Worm (Caenorhabditis elegans) whole organism, young adult: Measurements from ENCODE around the gene ZK643.6.

Experiments used
- B0019.2 ChIP-seq: fragments of 200-800 bp; sonication (Bioruptor generic); conservative IDR thresholded peaks from 2 replicates; pipeline ENCODE4 v1.3.6; 2022; ENCODE audit warnings: missing genetic modification reagents, missing genetic modification characterization, missing compliant biosample characterization
- D2030.7 ChIP-seq: fragments of 200-800 bp; sonication (Bioruptor generic); IDR thresholded peaks from 2 replicates; pipeline ENCODE4 v1.3.6; 2022; ENCODE audit warnings: missing genetic modification reagents, missing genetic modification characterization, missing compliant biosample characterization
- F22D6.2 ChIP-seq: sonication (generic microtip); optimal IDR thresholded peaks from 2 replicates; lab custom pipeline; 2016; ENCODE audit warnings: mild to moderate bottlenecking, missing genetic modification characterization, missing compliant biosample characterization
- F52B5.7 ChIP-seq: sonication (generic microtip); optimal IDR thresholded peaks from 2 replicates; lab custom pipeline; 2016; ENCODE audit warnings: mild to moderate bottlenecking, missing genetic modification characterization, missing compliant biosample characterization
- F55B11.4 ChIP-seq: sonication (generic microtip); optimal IDR thresholded peaks from 2 replicates; lab custom pipeline; 2016; ENCODE audit warnings: missing compliant biosample characterization, missing genetic modification characterization, borderline replicate concordance; ENCODE audit not compliant: insufficient read depth
- F57C9.4 ChIP-seq: sonication (generic microtip); optimal IDR thresholded peaks from 2 replicates; lab custom pipeline; 2017; ENCODE audit warnings: mild to moderate bottlenecking, missing genetic modification characterization, missing compliant biosample characterization
- T07F8.4 ChIP-seq: sonication (generic microtip); optimal IDR thresholded peaks from 2 replicates; lab custom pipeline; 2016; ENCODE audit warnings: mild to moderate bottlenecking, missing genetic modification characterization, moderate library complexity, missing compliant biosample characterization
- Y53G8AR.9 ChIP-seq: fragments of 200-800 bp; sonication (Bioruptor generic); conservative IDR thresholded peaks from 2 replicates; pipeline ENCODE4 v1.3.6; 2022; ENCODE audit warnings: missing genetic modification reagents, missing genetic modification characterization, missing compliant biosample characterization
- Y95B8A.8 ChIP-seq: fragments of 200-800 bp; sonication (Bioruptor generic); IDR thresholded peaks from 2 replicates; pipeline ENCODE4 v1.3.6; 2022; ENCODE audit warnings: missing genetic modification reagents, missing genetic modification characterization, missing compliant biosample characterization
- akir-1 ChIP-seq: fragments of 200-800 bp; sonication (Bioruptor generic); optimal IDR thresholded peaks from 2 replicates; lab custom pipeline; 2018; ENCODE audit warnings: mild to moderate bottlenecking, missing genetic modification characterization, moderate library complexity, missing compliant biosample characterization
- aptf-2 ChIP-seq: fragments of 200-800 bp; sonication (Bioruptor generic); conservative IDR thresholded peaks from 2 replicates; pipeline ENCODE4 v1.3.6; 2022; ENCODE audit warnings: missing genetic modification reagents, missing genetic modification characterization, missing compliant biosample characterization
- atf-7 ChIP-seq: sonication (generic microtip); optimal IDR thresholded peaks from 2 replicates; lab custom pipeline; 2017; ENCODE audit warnings: mild to moderate bottlenecking, missing genetic modification characterization, missing compliant biosample characterization
- attf-3 ChIP-seq: fragments of 200-800 bp; sonication (Bioruptor generic); conservative IDR thresholded peaks from 2 replicates; pipeline ENCODE4 v1.3.6; 2022; ENCODE audit warnings: missing genetic modification reagents, missing genetic modification characterization, missing compliant biosample characterization
- attf-5 ChIP-seq: fragments of 200-800 bp; sonication (Bioruptor generic); optimal IDR thresholded peaks from 2 replicates; lab custom pipeline; 2018; ENCODE audit warnings: mild to moderate bottlenecking, missing genetic modification characterization, missing compliant biosample characterization
- bed-1 ChIP-seq: fragments of 200-800 bp; sonication (Bioruptor generic); IDR thresholded peaks from 2 replicates; pipeline ENCODE4 v1.3.6; 2022; ENCODE audit warnings: missing genetic modification reagents, missing genetic modification characterization, missing compliant biosample characterization
- ccch-3 ChIP-seq: fragments of 200-800 bp; sonication (Bioruptor generic); optimal IDR thresholded peaks from 2 replicates; lab custom pipeline; 2018; ENCODE audit warnings: mild to moderate bottlenecking, missing genetic modification characterization, missing compliant biosample characterization
- cebp-1 ChIP-seq, 2 experiments: fragments of 200-800 bp in 1 of 2; sonication (Bioruptor generic) in 1 of 2; sonication (generic microtip) in 1 of 2; IDR thresholded peaks in 1 of 2; optimal IDR thresholded peaks in 1 of 2; 2 replicates each; pipeline versions ENCODE4 v1.3.6 to Lab custom; 2017 to 2022; ENCODE audit warnings: missing compliant biosample characterization in 2 of 2, missing genetic modification characterization in 2 of 2, mild to moderate bottlenecking in 1 of 2, missing genetic modification reagents in 1 of 2, moderate library complexity in 1 of 2
- ceh-27 ChIP-seq: fragments of 200-800 bp; sonication (Bioruptor generic); optimal IDR thresholded peaks from 2 replicates; lab custom pipeline; 2018; ENCODE audit warnings: mild to moderate bottlenecking, missing genetic modification characterization, moderate library complexity, missing compliant biosample characterization
- ceh-40 ChIP-seq: fragments of 200-800 bp; sonication (Bioruptor generic); IDR thresholded peaks from 2 replicates; pipeline ENCODE4 v1.3.6; 2022; ENCODE audit warnings: missing genetic modification characterization, missing compliant biosample characterization
- ceh-79 ChIP-seq: sonication (generic microtip); optimal IDR thresholded peaks from 2 replicates; lab custom pipeline; 2017; ENCODE audit warnings: mild to moderate bottlenecking, missing genetic modification characterization, missing compliant biosample characterization
- die-1 ChIP-seq: sonication (generic microtip); optimal IDR thresholded peaks from 2 replicates; lab custom pipeline; 2016; ENCODE audit warnings: missing genotype, mild to moderate bottlenecking, missing genetic modification characterization, missing compliant biosample characterization
- dpl-1 ChIP-seq: fragments of 150-350 bp; optimal IDR thresholded peaks from 2 replicates; lab custom pipeline; 2014; ENCODE audit warnings: missing biosample characterization, missing genetic modification reagents, missing genetic modification characterization
- hmg-1.2 ChIP-seq: fragments of 200-800 bp; sonication (Bioruptor generic); IDR thresholded peaks from 2 replicates; pipeline ENCODE4 v1.3.6; 2022; ENCODE audit warnings: missing genetic modification reagents, missing genetic modification characterization, missing compliant biosample characterization
- hsf-1 ChIP-seq: fragments of 200-800 bp; sonication (Bioruptor generic); IDR thresholded peaks from 2 replicates; pipeline ENCODE4 v1.3.6; 2022; ENCODE audit warnings: missing genetic modification reagents, missing genetic modification characterization, missing compliant biosample characterization
- lin-35 ChIP-seq, 3 experiments: fragments of 150-350 bp in 2 of 3; sonication (generic microtip) in 1 of 3; optimal IDR thresholded peaks; 2 replicates each; lab custom pipeline; 2014 to 2018; ENCODE audit warnings: missing biosample characterization in 3 of 3, missing genetic modification characterization in 3 of 3, missing genetic modification reagents in 3 of 3
- madf-10 ChIP-seq: sonication (generic microtip); optimal IDR thresholded peaks from 2 replicates; lab custom pipeline; 2016; ENCODE audit warnings: mild to moderate bottlenecking, missing genetic modification characterization, missing compliant biosample characterization
- madf-3 ChIP-seq: fragments of 200-800 bp; sonication (Bioruptor generic); IDR thresholded peaks from 2 replicates; pipeline ENCODE4 v1.3.6; 2022; ENCODE audit warnings: missing genetic modification reagents, missing genetic modification characterization, missing compliant biosample characterization
- madf-6 ChIP-seq: fragments of 200-800 bp; sonication (Bioruptor generic); IDR thresholded peaks from 2 replicates; pipeline ENCODE4 v1.3.6; 2022; ENCODE audit warnings: missing genetic modification reagents, missing genetic modification characterization, missing compliant biosample characterization
- madf-8 ChIP-seq: fragments of 200-800 bp; sonication (Bioruptor generic); conservative IDR thresholded peaks from 2 replicates; pipeline ENCODE4 v1.3.6; 2022; ENCODE audit warnings: missing genetic modification reagents, missing genetic modification characterization, missing compliant biosample characterization
- mcd-1 ChIP-seq: fragments of 200-800 bp; sonication (Bioruptor generic); IDR thresholded peaks from 2 replicates; pipeline ENCODE4 v1.3.6; 2022; ENCODE audit warnings: missing genetic modification reagents, missing genetic modification characterization, missing compliant biosample characterization
- mxl-1 ChIP-seq: sonication (generic microtip); optimal IDR thresholded peaks from 2 replicates; lab custom pipeline; 2016; ENCODE audit warnings: missing genetic modification characterization, missing compliant biosample characterization
- nfyb-1 ChIP-seq: fragments of 200-800 bp; sonication (Bioruptor generic); IDR thresholded peaks from 2 replicates; pipeline ENCODE4 v1.3.6; 2022; ENCODE audit warnings: missing genetic modification reagents, missing genetic modification characterization, missing compliant biosample characterization
- nhr-120 ChIP-seq: fragments of 200-800 bp; sonication (Bioruptor generic); IDR thresholded peaks from 2 replicates; pipeline ENCODE4 v1.3.6; 2022; ENCODE audit warnings: missing genetic modification characterization, missing compliant biosample characterization
- pha-4 ChIP-seq: fragments of 150-350 bp; sonication (generic microtip); optimal IDR thresholded peaks from 2 replicates; lab custom pipeline; 2014; ENCODE audit warnings: missing biosample characterization, missing genetic modification reagents, missing genetic modification characterization
- rcor-1 ChIP-seq: fragments of 200-800 bp; sonication (Bioruptor generic); IDR thresholded peaks from 2 replicates; pipeline ENCODE4 v1.3.6; 2022; ENCODE audit warnings: missing genetic modification reagents, missing genetic modification characterization, missing compliant biosample characterization
- snpc-1.3 ChIP-seq: sonication (generic microtip); optimal IDR thresholded peaks from 2 replicates; lab custom pipeline; 2017; ENCODE audit warnings: missing genetic modification characterization, mild to moderate bottlenecking, missing compliant biosample characterization, antibody characterized with exemption, moderate library complexity, missing genotype, missing genetic modification reagents; ENCODE audit not compliant: insufficient read depth
- somi-1 ChIP-seq: fragments of 200-800 bp; sonication (Bioruptor generic); optimal IDR thresholded peaks from 2 replicates; lab custom pipeline; 2018; ENCODE audit warnings: mild to moderate bottlenecking, missing genetic modification characterization, missing compliant biosample characterization
- unc-130 ChIP-seq: sonication (generic microtip); optimal IDR thresholded peaks from 2 replicates; lab custom pipeline; 2016; ENCODE audit warnings: missing genetic modification reagents, missing genetic modification characterization, missing compliant biosample characterization
- unc-62 ChIP-seq: fragments of 150-350 bp; optimal IDR thresholded peaks from 2 replicates; lab custom pipeline; 2014; ENCODE audit warnings: missing biosample characterization, missing genetic modification reagents, missing genetic modification characterization
- zfh-2 ChIP-seq: fragments of 200-800 bp; sonication (Bioruptor generic); conservative IDR thresholded peaks from 2 replicates; pipeline ENCODE4 v1.3.6; 2022; ENCODE audit warnings: missing genetic modification reagents, missing genetic modification characterization, missing compliant biosample characterization
- ztf-18 ChIP-seq: sonication (generic microtip); optimal IDR thresholded peaks from 2 replicates; lab custom pipeline; 2016; ENCODE audit warnings: missing genotype, mild to moderate bottlenecking, missing genetic modification characterization, missing compliant biosample characterization
- ztf-6 ChIP-seq: fragments of 200-800 bp; sonication (Bioruptor generic); IDR thresholded peaks from 2 replicates; pipeline ENCODE4 v1.3.6; 2022; ENCODE audit warnings: missing genetic modification reagents, missing genetic modification characterization, missing compliant biosample characterization

ZK643.6 gene

DNA sequence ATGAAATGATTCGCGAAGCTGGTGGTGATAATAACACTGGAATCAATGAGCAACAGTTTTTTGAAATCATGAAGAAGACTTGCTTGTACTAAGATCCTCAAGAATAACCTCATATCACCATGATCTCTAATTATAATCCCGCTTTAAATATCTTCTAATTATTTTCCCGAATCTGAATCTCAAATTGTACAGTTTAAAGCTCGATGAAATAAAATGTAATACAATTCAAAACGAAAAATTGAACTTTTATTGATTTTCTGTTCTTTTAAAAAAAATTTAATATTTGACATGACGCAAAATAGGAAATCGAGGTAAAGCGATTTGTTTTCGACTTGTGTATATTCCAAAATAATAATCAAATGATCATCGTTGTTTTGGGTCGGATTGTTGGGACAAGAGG lies 14.3 kb upstream of the ZK643.6 start (continued):
- TF ChIP-seq atf-7 (tag; lab: Kevin White, UChicago) (peak; percentile 27), die-1 (peak; percentile 17), hmg-1.2 (no peak), zfh-2 (no peak), hsf-1 (GFP tag; lab: Robert Waterston, UW) (peak; percentile 47; the same call in 1 of the 2 replicates), lin-35 (GFP tag; optimal IDR thresholded peaks at IDR 0.05; lab: Kevin White, UChicago) (peak in 1 of 3 experiments; percentile 19), madf-3 (GFP tag; lab: Robert Waterston, UW) (peak; percentile 81; the same call in 1 of the 2 replicates), Y53G8AR.9 (peak; percentile 38; the same call in 1 of the 2 replicates), unc-130 (GFP tag; lab: Kevin White, UChicago) (no peak), F22D6.2 (tag; lab: Kevin White, UChicago) (peak; percentile 7), D2030.7 (GFP tag; lab: Robert Waterston, UW) (peak; percentile 31; the same call in 1 of the 2 replicates), ccch-3 (GFP tag; lab: Kevin White, UChicago) (no peak), somi-1 (GFP tag; lab: Kevin White, UChicago) (peak; percentile 38)
- TF ChIP-seq, all 124 proteins: peak for 31

- TF ChIP-seq rcor-1 (no peak), madf-8 (GFP tag; lab: Robert Waterston, UW) (no peak), attf-3 (GFP tag; lab: Robert Waterston, UW) (no peak), unc-62 (no peak), hsf-1 (GFP tag; lab: Robert Waterston, UW) (no peak), nhr-120 (no peak), nfyb-1 (GFP tag; lab: Robert Waterston, UW) (no peak), atf-7 (tag; lab: Kevin White, UChicago) (no peak), T07F8.4 (tag; lab: Kevin White, UChicago) (no peak), Y95B8A.8 (GFP tag; lab: Robert Waterston, UW) (no peak), F52B5.7 (no peak), aptf-2 (GFP tag; lab: Robert Waterston, UW) (no peak)
Measured at ce11 chrIII:8973826-8974225, 13.3 kb upstream of the ZK643.6 start, which contains the start of gene R08D7.5. Gene R08D7.5, plus strand, starts transcription at chrIII:8974126.

DNA sequence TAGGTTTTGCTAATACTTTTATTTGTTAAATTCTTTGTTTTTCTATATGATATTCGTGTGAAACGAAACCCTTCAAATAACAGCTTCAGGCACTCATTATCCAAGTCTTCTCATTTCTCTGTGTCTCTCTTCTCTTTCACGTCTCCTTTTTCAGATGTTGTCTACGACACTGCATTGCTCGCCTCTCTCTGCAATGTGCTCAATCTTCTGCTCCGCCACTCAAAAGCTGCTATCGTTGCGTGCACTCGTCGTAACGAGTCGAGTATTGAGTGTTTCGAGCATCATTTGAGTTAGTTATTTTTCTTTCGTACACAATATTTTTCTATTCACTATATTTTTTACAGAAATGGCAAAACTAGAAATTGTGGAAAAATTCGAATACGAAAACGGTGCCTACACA lies 12.6 kb upstream of the ZK643.6 start:
- TF ChIP-seq ceh-27 (GFP tag; lab: Kevin White, UChicago) = peak; percentile 55
- TF ChIP-seq mcd-1 (GFP tag; lab: Robert Waterston, UW) = no peak

DNA sequence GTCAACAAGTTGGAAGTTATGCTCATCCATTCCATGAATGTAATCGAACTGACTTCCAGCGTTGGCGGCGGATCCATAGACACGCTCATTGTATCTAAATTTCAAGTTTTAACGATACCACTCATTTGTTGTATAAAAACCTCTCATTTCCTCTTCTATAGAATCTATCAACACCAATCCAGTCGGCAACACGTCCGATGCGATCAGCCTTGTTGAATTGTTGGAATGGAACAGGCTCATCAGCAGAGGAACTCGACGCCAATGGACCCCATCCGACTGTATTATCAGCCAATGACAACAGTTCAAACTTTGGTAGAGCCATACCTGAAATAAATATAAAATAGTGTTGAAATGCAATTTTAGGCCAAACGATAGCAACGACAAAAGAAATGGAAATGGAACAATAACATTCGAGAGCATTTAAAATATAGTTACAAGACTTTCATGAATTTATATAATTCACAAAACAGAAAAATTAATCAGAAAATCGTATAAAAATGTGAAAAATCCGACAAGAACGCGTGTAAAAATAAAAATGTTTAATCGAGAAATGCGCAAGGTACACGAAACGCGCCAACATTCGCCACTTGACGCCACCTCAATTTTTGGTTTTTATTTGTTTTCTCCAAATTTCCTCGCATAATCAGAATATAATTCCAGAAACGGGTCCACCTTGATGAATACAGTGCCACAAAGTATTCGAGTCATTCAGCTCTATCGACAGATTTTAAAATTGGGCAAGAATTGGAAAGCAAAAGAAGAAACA lies 10.9 kb upstream of the ZK643.6 start, which contains the start of the genes eif-3.D and R08D7.4:
Gene eif-3.D (minus strand): TSS at position 324 of the 766 bp plus-strand sequence.
Gene R08D7.4 (plus strand): TSS at position 638 of the 766 bp plus-strand sequence.
- TF ChIP-seq hsf-1 (GFP tag; lab: Robert Waterston, UW) (no peak), dpl-1 (GFP tag; lab: Kevin White, UChicago) (peak; percentile 33), Y95B8A.8 (GFP tag; lab: Robert Waterston, UW) (0 out of 2 replicates have a peak, but pooled peaks have one; percentile 15), attf-5 (GFP tag; lab: Kevin White, UChicago) (peak; percentile 49), madf-10 (tag; lab: Kevin White, UChicago) (no peak), bed-1 (GFP tag; lab: Robert Waterston, UW) (no peak), cebp-1 (GFP tag; IDR thresholded peaks at IDR 0.05; lab: Robert Waterston, UW) (no peak), cebp-1 (tag; optimal IDR thresholded peaks at IDR 0.05; lab: Kevin White, UChicago) (peak; percentile 51), snpc-1.3 (peak; percentile 33), ztf-6 (GFP tag; lab: Robert Waterston, UW) (no peak), F57C9.4 (tag; lab: Kevin White, UChicago) (no peak), mxl-1 (no peak), hmg-1.2 (peak; percentile 38; the same call in 1 of the 2 replicates), madf-6 (GFP tag; lab: Robert Waterston, UW) (peak; percentile 38; the same call in 1 of the 2 replicates), mcd-1 (GFP tag; lab: Robert Waterston, UW) (peak; percentile 42), ceh-79 (no peak), ztf-18 (tag; lab: Kevin White, UChicago) (peak; percentile 96), pha-4 (tag; lab: Kevin White, UChicago) (no peak), akir-1 (GFP tag; lab: Kevin White, UChicago) (no peak), ceh-40 (no peak), B0019.2 (GFP tag; lab: Robert Waterston, UW) (no peak), F55B11.4 (tag; lab: Kevin White, UChicago) (no peak)
